Fruit fly (Drosophila melanogaster) Kc167 (cell line): ENCODE measurements around the gene CG31689.

ENCODE experiments used
- Myc ChIP-seq: fragments of >200 bp; optimal IDR thresholded peaks from 2 replicates; lab custom pipeline; 2017; ENCODE audit warnings: missing external identifiers
- Sin3A ChIP-seq: fragments of >200 bp; optimal IDR thresholded peaks from 2 replicates; lab custom pipeline; 2018; ENCODE audit warnings: missing external identifiers
- h ChIP-seq: fragments of >200 bp; optimal IDR thresholded peaks from 3 replicates; lab custom pipeline; 2018; ENCODE audit warnings: missing external identifiers
- insv ChIP-seq: fragments of >200 bp; optimal IDR thresholded peaks from 3 replicates; lab custom pipeline; 2018; ENCODE audit warnings: missing external identifiers
- psq ChIP-seq: fragments of >200 bp; optimal IDR thresholded peaks from 2 replicates; lab custom pipeline; 2017; ENCODE audit warnings: missing external identifiers
- ttk ChIP-seq: sonication (Bioruptor generic); optimal IDR thresholded peaks from 2 replicates; lab custom pipeline; 2017; ENCODE audit warnings: missing external identifiers

CG31689 gene

dm6 chr2L:2732139-2732830 is 6.8 kb downstream of the CG31689 start:
- TF ChIP-seq Sin3A (lab: Kevin White, UChicago) (no peak), insv (lab: Kevin White, UChicago) (no peak), h (lab: Kevin White, UChicago) (no peak), psq (no peak), Myc (lab: Kevin White, UChicago) (no peak), ttk (no peak)

- TF ChIP-seq psq (no peak), Sin3A (lab: Kevin White, UChicago) (no peak), ttk (no peak), Myc (lab: Kevin White, UChicago) (no peak), h (lab: Kevin White, UChicago) (no peak)
Observed at dm6 chr2L:2734215-2734614, 8.7 kb downstream of the CG31689 start.

- no peak for TF ChIP-seq Myc (lab: Kevin White, UChicago)
Observed at dm6 chr2L:2734946-2735345, 9.5 kb downstream of the CG31689 start.

dm6 chr2L:2735539-2735938 is 10.1 kb downstream of the CG31689 start:
- TF ChIP-seq ttk (no peak), insv (lab: Kevin White, UChicago) (no peak), psq (no peak), Myc (lab: Kevin White, UChicago) (no peak), h (lab: Kevin White, UChicago) (no peak), Sin3A (lab: Kevin White, UChicago) (no peak)

dm6 chr2L:2737561-2737960 is 12.1 kb downstream of the CG31689 start:
- TF ChIP-seq Myc (lab: Kevin White, UChicago) = no peak
- TF ChIP-seq psq = no peak
- TF ChIP-seq ttk = no peak
- no peak for TF ChIP-seq h (lab: Kevin White, UChicago)
- TF ChIP-seq Sin3A (lab: Kevin White, UChicago) = no peak
- no peak for TF ChIP-seq insv (lab: Kevin White, UChicago)

- no peak for TF ChIP-seq Myc (lab: Kevin White, UChicago)
- no peak for TF ChIP-seq Sin3A (lab: Kevin White, UChicago)
- TF ChIP-seq insv (lab: Kevin White, UChicago) = no peak
- TF ChIP-seq h (lab: Kevin White, UChicago) = no peak
- TF ChIP-seq ttk = no peak
- TF ChIP-seq psq = no peak
Observed at dm6 chr2L:2739820-2740230, 14.4 kb downstream of the CG31689 start, which contains the start of gene Hrs. Gene Hrs (plus strand): TSS chr2L:2739986.

dm6 chr2L:2744852-2745251 is 19.4 kb downstream of the CG31689 start, which contains the start of the genes CG9961 and Cwc25:
Gene CG9961 (minus strand): TSS chr2L:2744934.
Gene Cwc25 (plus strand): TSS chr2L:2745098.
- TF ChIP-seq insv (lab: Kevin White, UChicago) (no peak), psq (no peak)

- TF ChIP-seq h (lab: Kevin White, UChicago) = no peak
- no peak for TF ChIP-seq psq
- TF ChIP-seq ttk = no peak
Observed at dm6 chr2L:2748480-2749143, 23.1 kb downstream of the CG31689 start.

dm6 chr2L:2749144-2749766 is 23.8 kb downstream of the CG31689 start:
- no peak for TF ChIP-seq psq
- TF ChIP-seq h (lab: Kevin White, UChicago) = no peak
- no peak for TF ChIP-seq Myc (lab: Kevin White, UChicago)
- TF ChIP-seq insv (lab: Kevin White, UChicago) = no peak
- no peak for TF ChIP-seq Sin3A (lab: Kevin White, UChicago)
- TF ChIP-seq ttk = peak; percentile 23

- TF ChIP-seq psq (no peak), h (lab: Kevin White, UChicago) (no peak), Myc (lab: Kevin White, UChicago) (no peak), ttk (no peak), Sin3A (lab: Kevin White, UChicago) (no peak), insv (lab: Kevin White, UChicago) (no peak)
Observed at dm6 chr2L:2750337-2751084, 25.0 kb downstream of the CG31689 start.

dm6 chr2L:2751085-2751710 is 25.7 kb downstream of the CG31689 start:
- TF ChIP-seq h (lab: Kevin White, UChicago) (no peak), ttk (no peak), Myc (lab: Kevin White, UChicago) (no peak), psq (no peak), insv (lab: Kevin White, UChicago) (no peak), Sin3A (lab: Kevin White, UChicago) (no peak)
